Fruit fly (Drosophila melanogaster) whole organism, embryonic: Measurements from ENCODE around the gene CG6652.
A peak's percentile ranks its signal among the peaks of the same experiment; 100 is the strongest.

ENCODE experiments used
- CG10274 ChIP-seq: fragments of 200-800 bp; sonication (Bioruptor generic); optimal IDR thresholded peaks from 3 replicates; lab custom pipeline; 2017; ENCODE audit warnings: missing biosample characterization, mild to moderate bottlenecking, missing genetic modification characterization
- CG11398 ChIP-seq: fragments of 200-800 bp; sonication (Bioruptor generic); optimal IDR thresholded peaks from 2 replicates; lab custom pipeline; 2016; ENCODE audit warnings: missing biosample characterization, missing genetic modification characterization
- CG11560 ChIP-seq: fragments of 200-800 bp; sonication (Bioruptor generic); IDR thresholded peaks from 3 replicates; pipeline ENCODE4 v1.3.6; 2022; ENCODE audit warnings: missing biosample characterization, missing genetic modification characterization
- CG12104 ChIP-seq: fragments of 200-800 bp; sonication (Bioruptor generic); optimal IDR thresholded peaks from 3 replicates; lab custom pipeline; 2016; ENCODE audit warnings: missing biosample characterization, missing genetic modification characterization
- CG12299 ChIP-seq: fragments of 200-800 bp; sonication (Bioruptor generic); optimal IDR thresholded peaks from 2 replicates; lab custom pipeline; 2018; ENCODE audit warnings: missing biosample characterization, mild to moderate bottlenecking, missing genetic modification characterization
- CG17328 ChIP-seq: fragments of 200-800 bp; sonication (Bioruptor generic); IDR thresholded peaks from 2 replicates; pipeline ENCODE4 v1.3.6; 2022; ENCODE audit warnings: missing biosample characterization, missing genetic modification characterization
- CG32772 ChIP-seq: fragments of 200-800 bp; sonication (Bioruptor generic); IDR thresholded peaks from 2 replicates; pipeline ENCODE4 v1.3.6; 2022; ENCODE audit warnings: missing biosample characterization, missing genetic modification characterization
- CG33557 ChIP-seq: fragments of 200-800 bp; sonication (Bioruptor generic); optimal IDR thresholded peaks from 2 replicates; lab custom pipeline; 2019; ENCODE audit warnings: missing biosample characterization, mild to moderate bottlenecking, missing genetic modification characterization, moderate library complexity
- CG34422 ChIP-seq: fragments of 200-800 bp; sonication (Bioruptor generic); IDR thresholded peaks from 3 replicates; pipeline ENCODE4 v1.3.6; 2022; ENCODE audit warnings: missing biosample characterization, missing genetic modification characterization
- CG4282 ChIP-seq: fragments of 200-800 bp; sonication (Bioruptor generic); optimal IDR thresholded peaks from 2 replicates; lab custom pipeline; 2016; ENCODE audit warnings: missing biosample characterization, missing genetic modification characterization
- CG4328 ChIP-seq: fragments of 200-800 bp; sonication (Bioruptor generic); optimal IDR thresholded peaks from 3 replicates; lab custom pipeline; 2017; ENCODE audit warnings: missing biosample characterization, missing genetic modification reagents, missing genetic modification characterization
- CG4730 ChIP-seq: fragments of 200-800 bp; sonication (Bioruptor generic); IDR thresholded peaks from 2 replicates; pipeline ENCODE4 v1.3.6; 2022; ENCODE audit warnings: missing biosample characterization, missing genetic modification characterization
- CG7357 ChIP-seq: fragments of 200-800 bp; sonication (Bioruptor generic); IDR thresholded peaks from 3 replicates; pipeline ENCODE4 v1.3.6; 2022; ENCODE audit warnings: missing biosample characterization, missing genetic modification characterization
- CG7372 ChIP-seq: fragments of 200-800 bp; sonication (Bioruptor generic); IDR thresholded peaks from 2 replicates; pipeline ENCODE4 v1.3.6; 2022; ENCODE audit warnings: missing biosample characterization, missing genetic modification characterization
- CG8281 ChIP-seq: fragments of 200-800 bp; sonication (Bioruptor generic); optimal IDR thresholded peaks from 2 replicates; lab custom pipeline; 2018; ENCODE audit warnings: missing biosample characterization, mild to moderate bottlenecking, missing genetic modification characterization, moderate library complexity
- CG8290 ChIP-seq, 3 experiments: fragments of 200-800 bp; sonication (Bioruptor generic); optimal IDR thresholded peaks; 2 replicates each; lab custom pipeline; 2016 to 2019; ENCODE audit warnings: missing biosample characterization in 3 of 3, missing genetic modification characterization in 3 of 3, mild to moderate bottlenecking in 2 of 3, moderate library complexity in 1 of 3
- CG8944 ChIP-seq: fragments of 200-800 bp; sonication (Bioruptor generic); optimal IDR thresholded peaks from 3 replicates; lab custom pipeline; 2016; ENCODE audit warnings: missing biosample characterization, missing genetic modification characterization
- CG9932 ChIP-seq: fragments of 200-800 bp; sonication (Bioruptor generic); IDR thresholded peaks from 2 replicates; pipeline ENCODE4 v1.3.6; 2022; ENCODE audit warnings: missing biosample characterization, missing genetic modification characterization
- Chrac-16 ChIP-seq: fragments of 200-800 bp; sonication (Bioruptor generic); optimal IDR thresholded peaks from 3 replicates; lab custom pipeline; 2016; ENCODE audit warnings: missing biosample characterization, missing genetic modification characterization
- E2f1 ChIP-seq: fragments of 200-800 bp; sonication (Bioruptor generic); IDR thresholded peaks from 2 replicates; pipeline ENCODE4 v1.3.6; 2022; ENCODE audit warnings: missing biosample characterization, missing genetic modification characterization
- Fer2 ChIP-seq: fragments of 200-800 bp; sonication (Bioruptor generic); optimal IDR thresholded peaks from 2 replicates; lab custom pipeline; 2018; ENCODE audit warnings: missing biosample characterization, mild to moderate bottlenecking, missing genetic modification characterization, moderate library complexity
- HLHmδ ChIP-seq: fragments of 200-800 bp; sonication (Bioruptor generic); optimal IDR thresholded peaks from 2 replicates; lab custom pipeline; 2018; ENCODE audit warnings: missing biosample characterization, mild to moderate bottlenecking, missing genetic modification characterization, moderate library complexity
- Hr39 ChIP-seq: fragments of >200 bp; optimal IDR thresholded peaks from 2 replicates; lab custom pipeline; 2017
- Med ChIP-seq: fragments of 200-800 bp; sonication (Bioruptor generic); peaks from one replicate; lab custom pipeline; 2016; ENCODE audit warnings: missing biosample characterization, missing genetic modification characterization, mild to moderate bottlenecking, inconsistent platforms, moderate library complexity
- NfI ChIP-seq: fragments of 200-800 bp; sonication (Bioruptor generic); optimal IDR thresholded peaks from 3 replicates; lab custom pipeline; 2018; ENCODE audit warnings: missing biosample characterization, mild to moderate bottlenecking, missing genetic modification characterization, moderate library complexity
- Six4 ChIP-seq: fragments of 200-800 bp; sonication (Bioruptor generic); optimal IDR thresholded peaks from 2 replicates; lab custom pipeline; 2016; ENCODE audit warnings: missing biosample characterization, missing genetic modification characterization
- Taf1 ChIP-seq: fragments of 200-800 bp; sonication (Bioruptor generic); IDR thresholded peaks from 2 replicates; pipeline ENCODE4 v1.3.6; 2022; ENCODE audit warnings: missing biosample characterization, missing genetic modification characterization
- al ChIP-seq: fragments of 200-800 bp; sonication (Bioruptor generic); IDR thresholded peaks from 2 replicates; pipeline ENCODE4 v1.3.6; 2022; ENCODE audit warnings: missing biosample characterization, missing genetic modification characterization
- chinmo ChIP-seq: fragments of 200-800 bp; sonication (Bioruptor generic); IDR thresholded peaks from 4 replicates; pipeline ENCODE4 v1.3.6; 2022; ENCODE audit warnings: missing biosample characterization, missing genetic modification characterization; ENCODE audit not compliant: partially characterized antibody
- emc ChIP-seq: fragments of 200-800 bp; sonication (Bioruptor generic); optimal IDR thresholded peaks from 2 replicates; lab custom pipeline; 2016; ENCODE audit warnings: missing biosample characterization, missing genetic modification characterization
- en ChIP-seq: fragments of 200-800 bp; sonication (Bioruptor generic); optimal IDR thresholded peaks from 2 replicates; lab custom pipeline; 2016; ENCODE audit warnings: missing biosample characterization, missing genetic modification characterization
- esg ChIP-seq: fragments of 200-800 bp; sonication (Bioruptor generic); conservative IDR thresholded peaks from 2 replicates; pipeline ENCODE4 v1.3.6; 2022; ENCODE audit warnings: missing biosample characterization, missing genetic modification characterization
- exex ChIP-seq: fragments of 200-800 bp; sonication (Bioruptor generic); optimal IDR thresholded peaks from 4 replicates; lab custom pipeline; 2018; ENCODE audit warnings: missing biosample characterization, mild to moderate bottlenecking, missing genetic modification characterization, moderate library complexity
- gce ChIP-seq: fragments of 200-800 bp; sonication (Bioruptor generic); IDR thresholded peaks from 3 replicates; pipeline ENCODE4 v1.3.6; 2022; ENCODE audit warnings: missing biosample characterization, missing genetic modification characterization
- her ChIP-seq: fragments of 200-800 bp; sonication (Bioruptor generic); optimal IDR thresholded peaks from 2 replicates; lab custom pipeline; 2016; ENCODE audit warnings: missing biosample characterization, missing genetic modification characterization
- kni ChIP-seq: fragments of 200-800 bp; sonication (Bioruptor generic); optimal IDR thresholded peaks from 3 replicates; lab custom pipeline; 2017; ENCODE audit warnings: mild to moderate bottlenecking, missing biosample characterization, missing genetic modification reagents, missing genetic modification characterization
- lbe ChIP-seq: fragments of 200-800 bp; sonication (Bioruptor generic); optimal IDR thresholded peaks from 2 replicates; lab custom pipeline; 2016; ENCODE audit warnings: missing biosample characterization, mild to moderate bottlenecking, missing genetic modification characterization
- lmd ChIP-seq: fragments of 200-800 bp; sonication (Bioruptor generic); IDR thresholded peaks from 2 replicates; pipeline ENCODE4 v1.3.6; 2022; ENCODE audit warnings: missing biosample characterization, missing genetic modification characterization
- odd ChIP-seq: fragments of 200-800 bp; sonication (Bioruptor generic); optimal IDR thresholded peaks from 2 replicates; lab custom pipeline; 2017; ENCODE audit warnings: missing biosample characterization, mild to moderate bottlenecking, missing genetic modification characterization
- row ChIP-seq: fragments of 200-800 bp; sonication (Bioruptor generic); IDR thresholded peaks from 3 replicates; pipeline ENCODE4 v1.3.6; 2022; ENCODE audit warnings: missing biosample characterization, missing genetic modification characterization
- sens ChIP-seq: fragments of 200-800 bp; sonication (Bioruptor generic); peaks from one replicate; lab custom pipeline; 2016; ENCODE audit warnings: missing biosample characterization, missing genetic modification characterization
- seq ChIP-seq: fragments of 200-800 bp; sonication (Bioruptor generic); IDR thresholded peaks from 2 replicates; pipeline ENCODE4 v1.3.6; 2022; ENCODE audit warnings: missing biosample characterization, missing genetic modification characterization
- sisA ChIP-seq: fragments of 200-800 bp; sonication (Bioruptor generic); IDR thresholded peaks from 2 replicates; pipeline ENCODE4 v1.3.6; 2022; ENCODE audit warnings: missing biosample characterization, missing genetic modification characterization
- slbo ChIP-seq: fragments of 200-800 bp; sonication (Bioruptor generic); IDR thresholded peaks from 2 replicates; pipeline ENCODE4 v1.3.6; 2022; ENCODE audit warnings: missing biosample characterization, missing genetic modification characterization
- sob ChIP-seq: fragments of 200-800 bp; sonication (Bioruptor generic); IDR thresholded peaks from 2 replicates; pipeline ENCODE4 v1.3.6; 2022; ENCODE audit warnings: missing biosample characterization, missing genetic modification characterization
- sqz ChIP-seq: fragments of 200-800 bp; sonication (Bioruptor generic); optimal IDR thresholded peaks from 3 replicates; lab custom pipeline; 2018; ENCODE audit warnings: missing biosample characterization, mild to moderate bottlenecking, missing genetic modification characterization
- tap ChIP-seq: fragments of 200-800 bp; optimal IDR thresholded peaks from 3 replicates; lab custom pipeline; 2019; ENCODE audit warnings: missing biosample characterization, mild to moderate bottlenecking, missing genetic modification characterization, moderate library complexity
- tgo ChIP-seq: fragments of 200-800 bp; sonication (Bioruptor generic); IDR thresholded peaks from 3 replicates; pipeline ENCODE4 v1.3.6; 2022; ENCODE audit warnings: missing biosample characterization, missing genetic modification characterization
- unc-4 ChIP-seq: fragments of 200-800 bp; sonication (Bioruptor generic); IDR thresholded peaks from 2 replicates; pipeline ENCODE4 v1.3.6; 2022; ENCODE audit warnings: missing biosample characterization, missing genetic modification characterization; ENCODE audit not compliant: partially characterized antibody

CG6652 gene

dm6 chr3L:17004765-17005414, 17.8 kb downstream of the CG6652 start:
- TF ChIP-seq row (peak; percentile 11; the same call in 2 of the 3 replicates), CG34422 (GFP tag; lab: Robert Waterston, UW) (peak; percentile 36; the same call in 1 of the 3 replicates), CG10274 (GFP tag; lab: Kevin White, UChicago) (no peak), kni (GFP tag; lab: Kevin White, UChicago) (peak; percentile 3), CG12299 (tag; lab: Kevin White, UChicago) (no peak), CG32772 (peak; percentile 56; the same call in 1 of the 2 replicates), al (GFP tag; lab: Robert Waterston, UW) (peak; percentile 57), CG9932 (GFP tag; lab: Robert Waterston, UW) (peak; percentile 64), slbo (GFP tag; lab: Robert Waterston, UW) (peak; percentile 57), CG12104 (GFP tag; lab: Kevin White, UChicago) (peak; percentile 11), Hr39 (no peak), CG17328 (GFP tag; lab: Robert Waterston, UW) (0 out of 2 replicates have a peak, but pooled peaks have one; percentile 23), NfI (no peak), CG7372 (GFP tag; lab: Robert Waterston, UW) (peak; percentile 44), E2f1 (GFP tag; lab: Robert Waterston, UW) (0 out of 2 replicates have a peak, but pooled peaks have one; percentile 12), seq (GFP tag; lab: Robert Waterston, UW) (no peak; the same call in 1 of the 2 replicates), CG8281 (tag; lab: Kevin White, UChicago) (peak; percentile 63), Med (GFP tag; lab: Kevin White, UChicago) (peak; percentile 54), exex (peak; percentile 4), CG8290 (GFP tag; optimal IDR thresholded peaks at IDR 0.05; lab: Kevin White, UChicago) (no peak), CG8290 (tag; optimal IDR thresholded peaks at IDR 0.05; lab: Kevin White, UChicago) (peak in 1 of 2 experiments; percentile 13), esg (0 out of 2 replicates have a peak, but pooled peaks have one; percentile 9), emc (GFP tag; lab: Kevin White, UChicago) (no peak), gce (GFP tag; lab: Robert Waterston, UW) (0 out of 3 replicates have a peak, but pooled peaks have one; percentile 35), CG4730 (GFP tag; lab: Robert Waterston, UW) (0 out of 2 replicates have a peak, but pooled peaks have one; percentile 3), CG33557 (GFP tag; lab: Kevin White, UChicago) (peak; percentile 20), odd (GFP tag; lab: Kevin White, UChicago) (no peak), CG8944 (GFP tag; lab: Kevin White, UChicago) (no peak), sisA (GFP tag; lab: Robert Waterston, UW) (peak; percentile 33; the same call in 1 of the 2 replicates), HLHmδ (GFP tag; lab: Kevin White, UChicago) (peak; percentile 5), sob (GFP tag; lab: Robert Waterston, UW) (peak; percentile 31; the same call in 1 of the 2 replicates), Six4 (no peak), CG11560 (tag; lab: Robert Waterston, UW) (peak; percentile 6; the same call in 1 of the 3 replicates), CG11398 (GFP tag; lab: Kevin White, UChicago) (no peak), CG7357 (GFP tag; lab: Robert Waterston, UW) (0 out of 3 replicates have a peak, but pooled peaks have one; percentile 6), en (GFP tag; lab: Kevin White, UChicago) (peak; percentile 30), tap (tag; lab: Kevin White, UChicago) (no peak), Chrac-16 (no peak), lmd (GFP tag; lab: Robert Waterston, UW) (peak; percentile 32; the same call in 1 of the 2 replicates), chinmo (GFP tag; lab: Robert Waterston, UW) (0 out of 4 replicates have a peak, but pooled peaks have one; percentile 16), tgo (GFP tag; lab: Robert Waterston, UW) (peak; percentile 34; the same call in 1 of the 3 replicates), sens (peak; percentile 67), Taf1 (peak; percentile 47; the same call in 1 of the 2 replicates), CG4328 (no peak), Fer2 (tag; lab: Kevin White, UChicago) (no peak), sqz (GFP tag; lab: Kevin White, UChicago) (peak; percentile 51), CG4282 (peak; percentile 1), lbe (GFP tag; lab: Kevin White, UChicago) (peak; percentile 7), her (GFP tag; lab: Kevin White, UChicago) (peak; percentile 16), unc-4 (no peak)
